Fruit fly (Drosophila melanogaster) whole organism, embryonic: Measurements from ENCODE around the gene Spn38F.

Experiments
- ATbp ChIP-seq: fragments of 200-800 bp; sonication (Bioruptor generic); optimal IDR thresholded peaks from 2 replicates; lab custom pipeline; 2017; ENCODE audit warnings: missing biosample characterization, mild to moderate bottlenecking, missing genetic modification characterization, missing genetic modification reagents
- CG12104 ChIP-seq: fragments of 200-800 bp; sonication (Bioruptor generic); optimal IDR thresholded peaks from 3 replicates; lab custom pipeline; 2016; ENCODE audit warnings: missing biosample characterization, missing genetic modification characterization
- CG12942 ChIP-seq: fragments of 200-800 bp; sonication (Bioruptor generic); optimal IDR thresholded peaks from 3 replicates; lab custom pipeline; 2016; ENCODE audit warnings: missing biosample characterization, missing genetic modification characterization
- CG13424 ChIP-seq: fragments of 200-800 bp; sonication (Bioruptor generic); optimal IDR thresholded peaks from 2 replicates; lab custom pipeline; 2019; ENCODE audit warnings: missing biosample characterization, mild to moderate bottlenecking, missing genetic modification characterization, moderate library complexity
- CG13894 ChIP-seq: fragments of 200-800 bp; sonication (Bioruptor generic); optimal IDR thresholded peaks from 3 replicates; lab custom pipeline; 2018; ENCODE audit warnings: missing biosample characterization, mild to moderate bottlenecking, missing genetic modification characterization, moderate library complexity
- CG14014 ChIP-seq: fragments of 200-800 bp; sonication (Bioruptor generic); IDR thresholded peaks from 2 replicates; pipeline ENCODE4 v1.3.6; 2022; ENCODE audit warnings: missing biosample characterization, missing genetic modification characterization
- CG2678 ChIP-seq: fragments of 200-800 bp; sonication (Bioruptor generic); optimal IDR thresholded peaks from 3 replicates; lab custom pipeline; 2019; ENCODE audit warnings: missing biosample characterization, mild to moderate bottlenecking, missing genetic modification characterization, moderate library complexity
- CG30020 ChIP-seq: fragments of 200-800 bp; optimal IDR thresholded peaks from 2 replicates; lab custom pipeline; 2019; ENCODE audit warnings: missing biosample characterization, mild to moderate bottlenecking, missing genetic modification characterization, moderate library complexity
- CG31224 ChIP-seq: fragments of 200-800 bp; sonication (Bioruptor generic); IDR thresholded peaks from 2 replicates; pipeline ENCODE4 v1.3.6; 2022; ENCODE audit warnings: missing biosample characterization, missing genetic modification characterization
- CG3163 ChIP-seq: fragments of 200-800 bp; sonication (Bioruptor generic); optimal IDR thresholded peaks from 3 replicates; lab custom pipeline; 2016; ENCODE audit warnings: missing biosample characterization, missing genetic modification characterization
- CG42726 ChIP-seq: fragments of 200-800 bp; sonication (Bioruptor generic); IDR thresholded peaks from 2 replicates; pipeline ENCODE4 v1.3.6; 2022; ENCODE audit warnings: missing biosample characterization, missing genetic modification characterization; ENCODE audit not compliant: partially characterized antibody
- CG4404 ChIP-seq: fragments of 200-800 bp; sonication (Bioruptor generic); IDR thresholded peaks from 2 replicates; pipeline ENCODE4 v1.3.6; 2022; ENCODE audit warnings: missing biosample characterization, missing genetic modification characterization
- CG6272 ChIP-seq: fragments of 200-800 bp; sonication (Bioruptor generic); IDR thresholded peaks from 2 replicates; pipeline ENCODE4 v1.3.6; 2022; ENCODE audit warnings: missing biosample characterization, missing genetic modification characterization
- CG6654 ChIP-seq: fragments of 200-800 bp; sonication (Bioruptor generic); optimal IDR thresholded peaks from 2 replicates; lab custom pipeline; 2017; ENCODE audit warnings: missing biosample characterization, mild to moderate bottlenecking, missing genetic modification characterization
- CG6765 ChIP-seq: fragments of 200-800 bp; sonication (Bioruptor generic); optimal IDR thresholded peaks from 3 replicates; lab custom pipeline; 2017; ENCODE audit warnings: missing biosample characterization, mild to moderate bottlenecking, missing genetic modification characterization
- CG6854 ChIP-seq: fragments of 200-800 bp; sonication (Bioruptor generic); optimal IDR thresholded peaks from 3 replicates; lab custom pipeline; 2017; ENCODE audit warnings: missing biosample characterization, mild to moderate bottlenecking, missing genetic modification characterization
- CG7839 ChIP-seq: fragments of 200-800 bp; sonication (Bioruptor generic); optimal IDR thresholded peaks from 3 replicates; lab custom pipeline; 2018; ENCODE audit warnings: missing biosample characterization, mild to moderate bottlenecking, missing genetic modification characterization, moderate library complexity
- CG8359 ChIP-seq: fragments of 200-800 bp; sonication (Bioruptor generic); optimal IDR thresholded peaks from 2 replicates; lab custom pipeline; 2017; ENCODE audit warnings: missing biosample characterization, mild to moderate bottlenecking, missing genetic modification characterization, borderline replicate concordance
- CG9797 ChIP-seq: fragments of 200-800 bp; sonication (Bioruptor generic); optimal IDR thresholded peaks from 3 replicates; lab custom pipeline; 2018; ENCODE audit warnings: missing biosample characterization, mild to moderate bottlenecking, missing genetic modification characterization
- CkIIα-i1 ChIP-seq: fragments of 200-800 bp; sonication (Bioruptor generic); IDR thresholded peaks from 2 replicates; pipeline ENCODE4 v1.3.6; 2022; ENCODE audit warnings: missing biosample characterization, missing genetic modification characterization
- Ets97D ChIP-seq: fragments of 200-800 bp; sonication (Bioruptor generic); optimal IDR thresholded peaks from 3 replicates; lab custom pipeline; 2016; ENCODE audit warnings: missing biosample characterization, missing genetic modification characterization
- HLH3B ChIP-seq: fragments of 200-800 bp; sonication (Bioruptor generic); IDR thresholded peaks from 2 replicates; pipeline ENCODE4 v1.3.6; 2022; ENCODE audit warnings: missing biosample characterization, missing genetic modification characterization
- Lim3 ChIP-seq: fragments of 200-800 bp; sonication (Bioruptor generic); IDR thresholded peaks from 2 replicates; pipeline ENCODE4 v1.3.6; 2022; ENCODE audit warnings: missing biosample characterization, missing genetic modification characterization
- Poxn ChIP-seq: fragments of 200-800 bp; sonication (Bioruptor generic); IDR thresholded peaks from 2 replicates; pipeline ENCODE4 v1.3.6; 2022; ENCODE audit warnings: missing biosample characterization, missing genetic modification characterization
- Six4 ChIP-seq: fragments of 200-800 bp; sonication (Bioruptor generic); optimal IDR thresholded peaks from 2 replicates; lab custom pipeline; 2016; ENCODE audit warnings: missing biosample characterization, missing genetic modification characterization
- Trl ChIP-seq, 3 experiments: fragments of >200 bp in 2 of 3; fragments of 200-800 bp in 1 of 3; sonication (Bioruptor generic) in 1 of 3; optimal IDR thresholded peaks; 2 replicates in 1 of 3; 3 replicates in 2 of 3; lab custom pipeline; 2016 to 2017; ENCODE audit warnings: missing biosample characterization in 1 of 3, missing genetic modification characterization in 1 of 3
- ase ChIP-seq: fragments of 200-800 bp; sonication (Bioruptor generic); IDR thresholded peaks from 3 replicates; pipeline ENCODE4 v1.3.6; 2022; ENCODE audit warnings: missing biosample characterization, missing genetic modification characterization
- bbx ChIP-seq: fragments of 200-800 bp; sonication (Bioruptor generic); IDR thresholded peaks from 2 replicates; pipeline ENCODE4 v1.3.6; 2022; ENCODE audit warnings: missing biosample characterization, missing genetic modification characterization; ENCODE audit not compliant: partially characterized antibody
- btn ChIP-seq: fragments of 200-800 bp; sonication (Bioruptor generic); optimal IDR thresholded peaks from 2 replicates; lab custom pipeline; 2016; ENCODE audit warnings: missing biosample characterization, missing genetic modification characterization
- chn ChIP-seq: fragments of 200-800 bp; sonication (Bioruptor generic); optimal IDR thresholded peaks from 2 replicates; lab custom pipeline; 2016; ENCODE audit warnings: missing biosample characterization, missing genetic modification characterization
- ci ChIP-seq: fragments of 200-800 bp; sonication (Bioruptor generic); IDR thresholded peaks from 3 replicates; pipeline ENCODE4 v1.3.6; 2022; ENCODE audit warnings: missing biosample characterization, missing genetic modification characterization
- exex ChIP-seq: fragments of 200-800 bp; sonication (Bioruptor generic); optimal IDR thresholded peaks from 4 replicates; lab custom pipeline; 2018; ENCODE audit warnings: missing biosample characterization, mild to moderate bottlenecking, missing genetic modification characterization, moderate library complexity
- fu2 ChIP-seq: fragments of 200-800 bp; sonication (Bioruptor generic); optimal IDR thresholded peaks from 2 replicates; lab custom pipeline; 2016; ENCODE audit warnings: missing biosample characterization, missing genetic modification characterization
- ham ChIP-seq: fragments of 200-800 bp; sonication (Bioruptor generic); IDR thresholded peaks from 2 replicates; pipeline ENCODE4 v1.3.6; 2022; ENCODE audit warnings: missing biosample characterization, missing genetic modification characterization
- jumu ChIP-seq: fragments of 200-800 bp; sonication (Bioruptor generic); optimal IDR thresholded peaks from 3 replicates; lab custom pipeline; 2016; ENCODE audit warnings: missing biosample characterization, missing genetic modification characterization
- kay ChIP-seq: fragments of 200-800 bp; sonication (Bioruptor generic); optimal IDR thresholded peaks from 2 replicates; lab custom pipeline; 2016; ENCODE audit warnings: missing biosample characterization, missing genetic modification characterization
- ken ChIP-seq: fragments of 200-800 bp; sonication (Bioruptor generic); IDR thresholded peaks from 3 replicates; pipeline ENCODE4 v1.3.6; 2022; ENCODE audit warnings: missing biosample characterization, missing genetic modification characterization
- klu ChIP-seq: fragments of 200-800 bp; sonication (Bioruptor generic); IDR thresholded peaks from 2 replicates; pipeline ENCODE4 v1.3.6; 2022; ENCODE audit warnings: missing biosample characterization, missing genetic modification characterization
- odd ChIP-seq: fragments of 200-800 bp; sonication (Bioruptor generic); optimal IDR thresholded peaks from 2 replicates; lab custom pipeline; 2017; ENCODE audit warnings: missing biosample characterization, mild to moderate bottlenecking, missing genetic modification characterization
- peb ChIP-seq: fragments of 200-800 bp; sonication (Bioruptor generic); IDR thresholded peaks from 2 replicates; pipeline ENCODE4 v1.3.6; 2022; ENCODE audit warnings: missing biosample characterization, missing genetic modification characterization
- pfk ChIP-seq: fragments of 200-800 bp; sonication (Bioruptor generic); optimal IDR thresholded peaks from 2 replicates; lab custom pipeline; 2018; ENCODE audit warnings: missing biosample characterization, mild to moderate bottlenecking, missing genetic modification characterization, moderate library complexity
- pho ChIP-seq: fragments of 200-800 bp; sonication (Bioruptor generic); optimal IDR thresholded peaks from 2 replicates; lab custom pipeline; 2016; ENCODE audit warnings: missing biosample characterization, missing genetic modification characterization
- phol ChIP-seq: fragments of 200-800 bp; sonication (Bioruptor generic); optimal IDR thresholded peaks from 3 replicates; lab custom pipeline; 2018; ENCODE audit warnings: missing biosample characterization, mild to moderate bottlenecking, missing genetic modification characterization, moderate library complexity
- psq ChIP-seq: fragments of 200-800 bp; sonication (Bioruptor generic); optimal IDR thresholded peaks from 2 replicates; lab custom pipeline; 2017; ENCODE audit warnings: missing biosample characterization, missing genetic modification characterization
- seq ChIP-seq: fragments of 200-800 bp; sonication (Bioruptor generic); IDR thresholded peaks from 2 replicates; pipeline ENCODE4 v1.3.6; 2022; ENCODE audit warnings: missing biosample characterization, missing genetic modification characterization
- stwl ChIP-seq: fragments of 200-800 bp; sonication (Bioruptor generic); optimal IDR thresholded peaks from 3 replicates; lab custom pipeline; 2018; ENCODE audit warnings: missing biosample characterization, mild to moderate bottlenecking, missing genetic modification characterization, moderate library complexity
- tap ChIP-seq: fragments of 200-800 bp; optimal IDR thresholded peaks from 3 replicates; lab custom pipeline; 2019; ENCODE audit warnings: missing biosample characterization, mild to moderate bottlenecking, missing genetic modification characterization, moderate library complexity
- ttk ChIP-seq: fragments of 200-800 bp; sonication (Bioruptor generic); IDR thresholded peaks from 2 replicates; pipeline ENCODE4 v2.1.2; 2022; ENCODE audit warnings: missing biosample characterization, missing genetic modification characterization
- tx ChIP-seq: fragments of 200-800 bp; sonication (Bioruptor generic); optimal IDR thresholded peaks from 2 replicates; lab custom pipeline; 2016; ENCODE audit warnings: missing biosample characterization, missing genetic modification characterization

Spn38F gene

DNA sequence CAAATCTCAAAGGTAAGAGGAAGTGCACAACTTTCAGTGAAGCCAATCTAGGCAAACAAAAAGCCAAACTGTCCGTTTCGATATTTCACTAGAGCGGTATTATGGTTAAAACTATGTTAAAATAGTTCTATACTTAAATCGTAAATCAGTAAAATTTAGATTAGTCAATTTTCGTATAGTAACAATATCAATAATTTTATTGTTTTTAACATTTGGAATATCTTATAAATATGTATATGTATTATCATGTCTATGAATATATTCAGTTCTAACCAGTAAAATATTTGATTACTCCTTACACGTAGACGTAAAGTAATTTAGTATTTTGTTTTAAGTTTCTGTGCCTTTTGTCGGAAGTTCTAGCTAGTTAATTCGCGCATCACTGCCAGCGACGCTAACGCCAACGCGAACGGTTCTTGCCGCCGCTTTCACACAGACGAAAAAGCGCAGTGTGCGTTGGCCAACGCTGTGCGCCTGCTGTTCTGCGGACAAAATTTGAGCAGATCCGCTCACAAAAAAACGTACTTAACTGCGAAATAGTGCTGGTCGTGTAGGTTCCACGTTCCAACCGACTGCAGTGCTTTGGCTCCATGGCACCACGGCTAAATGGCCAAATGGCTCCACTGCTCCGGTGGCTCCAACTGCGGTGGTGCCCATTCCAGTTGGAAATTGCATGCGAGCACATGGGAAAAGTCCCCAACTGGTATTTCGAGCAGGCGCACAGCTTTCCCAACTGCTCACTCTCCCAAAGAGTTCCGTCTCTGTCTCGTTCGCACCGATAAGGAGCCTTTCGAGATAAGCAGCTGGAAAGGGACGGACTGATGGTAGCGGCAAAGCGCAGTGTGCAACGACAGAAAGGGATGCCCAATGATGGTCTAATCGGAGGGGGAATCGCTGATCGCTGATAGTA, 14.3 kb downstream of the Spn38F start (continued):
- TF ChIP-seq CG30020 (no peak), Trl (optimal IDR thresholded peaks at IDR 0.05; lab: Kevin White, UChicago) (no peak), Trl (GFP tag; optimal IDR thresholded peaks at IDR 0.05; lab: Kevin White, UChicago) (no peak), ase (GFP tag; lab: Robert Waterston, UW) (no peak), bbx (GFP tag; lab: Robert Waterston, UW) (peak; percentile 80), ken (0 out of 3 replicates have a peak, but pooled peaks have one; percentile 10), CG9797 (GFP tag; lab: Kevin White, UChicago) (peak; percentile 5), btn (GFP tag; lab: Kevin White, UChicago) (no peak), CG14014 (GFP tag; lab: Robert Waterston, UW) (peak; percentile 48; the same call in 1 of the 2 replicates), Poxn (no peak), Six4 (GFP tag; lab: Kevin White, UChicago) (no peak), tx (GFP tag; lab: Kevin White, UChicago) (no peak), exex (peak; percentile 54), CG6272 (GFP tag; lab: Robert Waterston, UW) (no peak), chn (GFP tag; lab: Kevin White, UChicago) (no peak), CG13894 (tag; lab: Kevin White, UChicago) (no peak), jumu (GFP tag; lab: Kevin White, UChicago) (no peak), CG12104 (GFP tag; lab: Kevin White, UChicago) (no peak), CG6854 (GFP tag; lab: Kevin White, UChicago) (no peak), stwl (tag; lab: Kevin White, UChicago) (peak; percentile 25), CG4404 (no peak), CkIIα-i1 (no peak), pfk (peak; percentile 19), klu (no peak; the same call in 1 of the 2 replicates), fu2 (GFP tag; lab: Kevin White, UChicago) (no peak), pho (peak; percentile 39), odd (no peak), seq (GFP tag; lab: Robert Waterston, UW) (no peak), CG31224 (GFP tag; lab: Robert Waterston, UW) (peak; percentile 100), phol (tag; lab: Kevin White, UChicago) (peak; percentile 24), psq (GFP tag; lab: Kevin White, UChicago) (no peak), Lim3 (no peak), kay (GFP tag; lab: Kevin White, UChicago) (no peak), CG8359 (GFP tag; lab: Kevin White, UChicago) (no peak), CG2678 (peak; percentile 23), HLH3B (GFP tag; lab: Robert Waterston, UW) (no peak), CG13424 (tag; lab: Kevin White, UChicago) (peak; percentile 18), Ets97D (no peak), CG6765 (peak; percentile 19), CG12942 (GFP tag; lab: Kevin White, UChicago) (peak; percentile 16), CG7839 (no peak), CG6654 (GFP tag; lab: Kevin White, UChicago) (no peak), peb (GFP tag; lab: Robert Waterston, UW) (no peak), CG42726 (no peak), ttk (GFP tag; lab: Robert Waterston, UW) (0 out of 2 replicates have a peak, but pooled peaks have one; percentile 5), ham (GFP tag; lab: Robert Waterston, UW) (no peak), ci (GFP tag; lab: Robert Waterston, UW) (peak; percentile 76), ATbp (peak; percentile 2), tap (tag; lab: Kevin White, UChicago) (peak; percentile 12), CG3163 (GFP tag; lab: Kevin White, UChicago) (peak; percentile 74)
